Comparison of ENCODE assay signal across 1 fruit fly cellular context in the genomic region with DNA sequence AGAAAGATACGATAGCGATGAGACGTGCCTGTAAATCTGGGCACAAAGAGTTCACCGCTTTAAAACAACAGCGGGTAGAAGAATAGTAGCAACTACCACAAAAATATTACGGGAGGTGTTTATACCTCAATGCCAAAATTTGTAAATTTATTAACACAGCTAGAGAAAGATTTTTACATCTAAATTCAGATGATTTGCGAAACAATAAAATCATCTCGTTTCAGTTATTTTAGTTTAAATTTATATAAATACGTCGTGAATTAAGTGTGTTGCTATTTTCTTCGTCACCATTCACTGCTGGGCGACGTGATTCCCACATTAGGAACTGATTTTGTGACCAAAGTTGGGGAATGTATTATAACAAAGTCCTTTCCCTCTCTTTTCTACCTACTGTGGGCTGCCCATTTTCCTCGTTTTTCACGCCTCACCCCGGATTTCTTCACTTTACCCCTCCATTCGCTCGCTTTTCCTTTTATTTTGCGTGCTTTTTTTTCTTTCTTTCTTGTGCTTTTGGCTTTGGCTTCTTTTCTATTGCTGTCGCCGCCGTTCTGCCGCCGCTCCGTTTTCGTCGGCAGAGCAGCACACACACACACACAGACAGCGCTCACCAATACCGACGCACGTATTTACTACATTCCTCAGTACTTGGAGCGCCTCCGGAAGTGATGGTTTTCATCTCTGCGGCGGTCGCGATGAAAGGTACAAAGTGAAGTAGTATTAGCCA.
TF ChIP-seq lines count a peak whose summit lies in the region.

No protein-coding gene starts in this region.

TF ChIP-seq in whole organism, embryonic, 481 proteins besides CTCF, POLR2A, EP300 and RAD21 (continued from another document and continues in another):
- TF ChIP-seq nmo (GFP tag; optimal IDR thresholded peaks at IDR 0.05; lab: Kevin White, UChicago) (peak; percentile 15), CG9215 (GFP tag; IDR thresholded peaks at IDR 0.05; lab: Robert Waterston, UW) (peak; percentile 5; the same call in 1 of the 2 replicates), Six4 (GFP tag; optimal IDR thresholded peaks at IDR 0.05; lab: Kevin White, UChicago) (no peak), trem (tag; optimal IDR thresholded peaks at IDR 0.05; lab: Kevin White, UChicago) (peak; percentile 2), prd (optimal IDR thresholded peaks at IDR 0.05; lab: Kevin White, UChicago) (no peak), prd (GFP tag; IDR thresholded peaks at IDR 0.05; lab: Robert Waterston, UW) (peak; percentile 35; the same call in 1 of the 3 replicates), hkb (optimal IDR thresholded peaks at IDR 0.05; lab: Kevin White, UChicago) (no peak), hkb (GFP tag; IDR thresholded peaks at IDR 0.05; lab: Robert Waterston, UW) (no peak; the same call in 1 of the 2 replicates), kni (GFP tag; optimal IDR thresholded peaks at IDR 0.05; lab: Kevin White, UChicago) (no peak), hb (GFP tag; IDR thresholded peaks at IDR 0.05; lab: Robert Waterston, UW; ENCODE audit: partially characterized antibody) (no peak), slbo (GFP tag; IDR thresholded peaks at IDR 0.05; lab: Robert Waterston, UW) (peak; percentile 16; the same call in 1 of the 2 replicates), Ets65A (GFP tag; lab: Kevin White, UChicago) (no peak), hbn (GFP tag; IDR thresholded peaks at IDR 0.05; lab: Robert Waterston, UW; ENCODE audit: partially characterized antibody) (no peak), Hmr (GFP tag; optimal IDR thresholded peaks at IDR 0.05; lab: Kevin White, UChicago) (peak; percentile 30), sd (tag; optimal IDR thresholded peaks at IDR 0.05; lab: Kevin White, UChicago) (peak; percentile 85), ham (GFP tag; IDR thresholded peaks at IDR 0.05; lab: Robert Waterston, UW) (no peak), Oaz (GFP tag; IDR thresholded peaks at IDR 0.05; lab: Robert Waterston, UW) (no peak), ewg (GFP tag; optimal IDR thresholded peaks at IDR 0.05; lab: Kevin White, UChicago) (no peak), oc (tag; optimal IDR thresholded peaks at IDR 0.05; lab: Kevin White, UChicago) (no peak), CG10462 (GFP tag; optimal IDR thresholded peaks at IDR 0.05; lab: Kevin White, UChicago) (no peak), CG15479 (GFP tag; optimal IDR thresholded peaks at IDR 0.05; lab: Kevin White, UChicago) (no peak), Oli (tag; optimal IDR thresholded peaks at IDR 0.05; lab: Kevin White, UChicago) (peak; percentile 39), CG18599 (GFP tag; optimal IDR thresholded peaks at IDR 0.05; lab: Kevin White, UChicago) (peak; percentile 39), row (GFP tag; IDR thresholded peaks at IDR 0.05; lab: Robert Waterston, UW) (peak; percentile 39), CG15514 (GFP tag; optimal IDR thresholded peaks at IDR 0.05; lab: Kevin White, UChicago) (no peak), br (optimal IDR thresholded peaks at IDR 0.05; lab: Kevin White, UChicago) (no peak), CG18011 (GFP tag; optimal IDR thresholded peaks at IDR 0.05; lab: Kevin White, UChicago) (no peak), ap (GFP tag; IDR thresholded peaks at IDR 0.05; lab: Robert Waterston, UW) (no peak), Sox102F (GFP tag; optimal IDR thresholded peaks at IDR 0.05; lab: Kevin White, UChicago) (peak; percentile 18), Sry-β (GFP tag; optimal IDR thresholded peaks at IDR 0.05; lab: Kevin White, UChicago) (no peak), dmrt99B (tag; optimal IDR thresholded peaks at IDR 0.05; lab: Kevin White, UChicago) (peak; percentile 48), CG18619 (GFP tag; optimal IDR thresholded peaks at IDR 0.05; lab: Kevin White, UChicago) (no peak), CG1602 (GFP tag; optimal IDR thresholded peaks at IDR 0.05; lab: Kevin White, UChicago) (no peak), wek (GFP tag; optimal IDR thresholded peaks at IDR 0.05; lab: Kevin White, UChicago) (no peak), CG13775 (GFP tag; optimal IDR thresholded peaks at IDR 0.05; lab: Kevin White, UChicago) (no peak), ind (GFP tag; optimal IDR thresholded peaks at IDR 0.05; lab: Kevin White, UChicago) (no peak), unc-4 (GFP tag; IDR thresholded peaks at IDR 0.05; lab: Robert Waterston, UW; ENCODE audit: partially characterized antibody) (no peak), CG11696 (GFP tag; IDR thresholded peaks at IDR 0.05; lab: Robert Waterston, UW) (peak; percentile 68), CG31224 (GFP tag; IDR thresholded peaks at IDR 0.05; lab: Robert Waterston, UW) (no peak), Ptx1 (GFP tag; IDR thresholded peaks at IDR 0.05; lab: Robert Waterston, UW) (no peak), CG14014 (GFP tag; IDR thresholded peaks at IDR 0.05; lab: Robert Waterston, UW) (no peak), dmrt11E (tag; optimal IDR thresholded peaks at IDR 0.05; lab: Kevin White, UChicago) (peak; percentile 32), mld (GFP tag; IDR thresholded peaks at IDR 0.05; lab: Robert Waterston, UW; ENCODE audit: partially characterized antibody) (no peak), CG2875 (GFP tag; optimal IDR thresholded peaks at IDR 0.05; lab: Kevin White, UChicago) (no peak), CG30020 (tag; optimal IDR thresholded peaks at IDR 0.05; lab: Kevin White, UChicago) (no peak), CG15269 (tag; optimal IDR thresholded peaks at IDR 0.05; lab: Kevin White, UChicago) (peak; percentile 21), Tbp (GFP tag; optimal IDR thresholded peaks at IDR 0.05; lab: Kevin White, UChicago) (no peak), CG34224 (GFP tag; IDR thresholded peaks at IDR 0.05; lab: Robert Waterston, UW; ENCODE audit: partially characterized antibody) (no peak), chinmo (GFP tag; IDR thresholded peaks at IDR 0.05; lab: Robert Waterston, UW; ENCODE audit: partially characterized antibody) (0 out of 4 replicates have a peak, but pooled peaks have one; percentile 26), eve (GFP tag; optimal IDR thresholded peaks at IDR 0.05; lab: Kevin White, UChicago) (peak in 1 of 2 experiments; percentile 82), CG10321 (GFP tag; IDR thresholded peaks at IDR 0.05; lab: Robert Waterston, UW) (no peak), Pdp1 (GFP tag; optimal IDR thresholded peaks at IDR 0.05; lab: Kevin White, UChicago) (no peak), CG1603 (tag; optimal IDR thresholded peaks at IDR 0.05; lab: Kevin White, UChicago) (peak; percentile 7), amos (GFP tag; IDR thresholded peaks at IDR 0.05; lab: Robert Waterston, UW; ENCODE audit: partially characterized antibody) (no peak), jing (GFP tag; optimal IDR thresholded peaks at IDR 0.05; lab: Kevin White, UChicago) (no peak), CG11247 (GFP tag; IDR thresholded peaks at IDR 0.05; lab: Robert Waterston, UW) (no peak), MTF-1 (GFP tag; optimal IDR thresholded peaks at IDR 0.05; lab: Kevin White, UChicago; ENCODE audit: borderline replicate concordance) (no peak), fd64A (GFP tag; optimal IDR thresholded peaks at IDR 0.05; lab: Kevin White, UChicago) (no peak), Sox100B (GFP tag; optimal IDR thresholded peaks at IDR 0.05; lab: Kevin White, UChicago) (no peak), Atf6 (GFP tag; IDR thresholded peaks at IDR 0.05; lab: Robert Waterston, UW) (0 out of 2 replicates have a peak, but pooled peaks have one; percentile 28), run (tag; optimal IDR thresholded peaks at IDR 0.05; lab: Kevin White, UChicago) (no peak), cwo (GFP tag; optimal IDR thresholded peaks at IDR 0.05; lab: Kevin White, UChicago) (peak; percentile 2), CG17359 (tag; optimal IDR thresholded peaks at IDR 0.05; lab: Kevin White, UChicago) (peak; percentile 18), tup (GFP tag; optimal IDR thresholded peaks at IDR 0.05; lab: Kevin White, UChicago) (no peak), CG4617 (GFP tag; optimal IDR thresholded peaks at IDR 0.05; lab: Kevin White, UChicago; ENCODE audit: borderline replicate concordance) (no peak), CG8924 (tag; optimal IDR thresholded peaks at IDR 0.05; lab: Kevin White, UChicago) (no peak), CG8388 (GFP tag; optimal IDR thresholded peaks at IDR 0.05; lab: Kevin White, UChicago) (no peak), CG10366 (GFP tag; IDR thresholded peaks at IDR 0.05; lab: Robert Waterston, UW) (no peak), pan (optimal IDR thresholded peaks at IDR 0.05; lab: Kevin White, UChicago) (no peak), pan (GFP tag; optimal IDR thresholded peaks at IDR 0.05 in 1 of 2, IDR thresholded peaks at IDR 0.05 in 1 of 2) (peak in 1 of 2 experiments; percentile 8), CG7839 (tag; optimal IDR thresholded peaks at IDR 0.05; lab: Kevin White, UChicago) (peak; percentile 31), HLH3B (GFP tag; IDR thresholded peaks at IDR 0.05; lab: Robert Waterston, UW) (no peak), CG17361 (GFP tag; IDR thresholded peaks at IDR 0.05; lab: Robert Waterston, UW) (no peak), CG3726 (GFP tag; IDR thresholded peaks at IDR 0.05; lab: Robert Waterston, UW) (no peak), MBD-R2 (GFP tag; IDR thresholded peaks at IDR 0.05; lab: Robert Waterston, UW) (no peak), NFAT (GFP tag; IDR thresholded peaks at IDR 0.05; lab: Robert Waterston, UW) (no peak), CkIIα-i1 (GFP tag; IDR thresholded peaks at IDR 0.05; lab: Robert Waterston, UW) (no peak), CG13296 (GFP tag; optimal IDR thresholded peaks at IDR 0.05; lab: Kevin White, UChicago) (no peak), CG14050 (GFP tag; IDR thresholded peaks at IDR 0.05; lab: Robert Waterston, UW) (no peak), CG6272 (GFP tag; IDR thresholded peaks at IDR 0.05; lab: Robert Waterston, UW) (no peak), CG8359 (GFP tag; optimal IDR thresholded peaks at IDR 0.05; lab: Kevin White, UChicago; ENCODE audit: borderline replicate concordance) (no peak), Hr51 (GFP tag; optimal IDR thresholded peaks at IDR 0.05; lab: Kevin White, UChicago) (peak in 1 of 2 experiments; percentile 29), grau (tag; optimal IDR thresholded peaks at IDR 0.05; lab: Kevin White, UChicago) (peak; percentile 35), Fer2 (tag; optimal IDR thresholded peaks at IDR 0.05; lab: Kevin White, UChicago) (no peak), stwl (tag; optimal IDR thresholded peaks at IDR 0.05; lab: Kevin White, UChicago) (no peak), CG31441 (GFP tag; IDR thresholded peaks at IDR 0.05; lab: Robert Waterston, UW) (peak; percentile 49; the same call in 1 of the 2 replicates), CG18476 (GFP tag; optimal IDR thresholded peaks at IDR 0.05; lab: Kevin White, UChicago) (no peak), bsh (GFP tag; optimal IDR thresholded peaks at IDR 0.05; lab: Kevin White, UChicago) (peak; percentile 1 to 16), Hr3 (GFP tag; optimal IDR thresholded peaks at IDR 0.05; lab: Kevin White, UChicago) (no peak), h (optimal IDR thresholded peaks at IDR 0.05; lab: Kevin White, UChicago) (no peak), CHES-1-like (GFP tag; optimal IDR thresholded peaks at IDR 0.05; lab: Kevin White, UChicago) (no peak), Taf1 (GFP tag; IDR thresholded peaks at IDR 0.05; lab: Robert Waterston, UW) (no peak), CG10543 (GFP tag; optimal IDR thresholded peaks at IDR 0.05; lab: Kevin White, UChicago) (no peak), Neu2 (GFP tag; optimal IDR thresholded peaks at IDR 0.05; lab: Kevin White, UChicago; ENCODE audit: borderline replicate concordance) (no peak), lbe (GFP tag; optimal IDR thresholded peaks at IDR 0.05; lab: Kevin White, UChicago) (no peak), CG7372 (GFP tag; IDR thresholded peaks at IDR 0.05; lab: Robert Waterston, UW) (no peak), Lpt (GFP tag; optimal IDR thresholded peaks at IDR 0.05; lab: Kevin White, UChicago) (no peak), CG11504 (tag; optimal IDR thresholded peaks at IDR 0.05; lab: Kevin White, UChicago) (peak; percentile 54), ase (GFP tag; IDR thresholded peaks at IDR 0.05; lab: Robert Waterston, UW) (no peak), ranshi (GFP tag; IDR thresholded peaks at IDR 0.05; lab: Robert Waterston, UW) (no peak), ATbp (GFP tag; optimal IDR thresholded peaks at IDR 0.05; lab: Kevin White, UChicago) (peak; percentile 12), disco-r (GFP tag; optimal IDR thresholded peaks at IDR 0.05; lab: Kevin White, UChicago) (no peak), CG3163 (GFP tag; optimal IDR thresholded peaks at IDR 0.05; lab: Kevin White, UChicago) (peak; percentile 2), usp (GFP tag; optimal IDR thresholded peaks at IDR 0.05; lab: Kevin White, UChicago) (no peak), crol (GFP tag; IDR thresholded peaks at IDR 0.05; lab: Robert Waterston, UW) (peak; percentile 68; the same call in 1 of the 2 replicates), CG7786 (GFP tag; optimal IDR thresholded peaks at IDR 0.05; lab: Kevin White, UChicago) (peak; percentile 14), lab (GFP tag; optimal IDR thresholded peaks at IDR 0.05; lab: Kevin White, UChicago) (peak; percentile 18), CG18262 (tag; optimal IDR thresholded peaks at IDR 0.05; lab: Kevin White, UChicago) (peak; percentile 32), C15 (GFP tag; IDR thresholded peaks at IDR 0.05; lab: Robert Waterston, UW) (no peak), gsb-n (tag; optimal IDR thresholded peaks at IDR 0.05; lab: Kevin White, UChicago) (no peak), CG3281 (GFP tag; optimal IDR thresholded peaks at IDR 0.05; lab: Kevin White, UChicago) (peak; percentile 34), PHDP (tag; optimal IDR thresholded peaks at IDR 0.05; lab: Kevin White, UChicago) (peak; percentile 25), CG8290 (GFP tag; optimal IDR thresholded peaks at IDR 0.05; lab: Kevin White, UChicago) (no peak), CG8290 (tag; optimal IDR thresholded peaks at IDR 0.05; lab: Kevin White, UChicago) (no peak), luna (GFP tag; optimal IDR thresholded peaks at IDR 0.05; lab: Kevin White, UChicago) (no peak), CG10959 (GFP tag; IDR thresholded peaks at IDR 0.05; lab: Robert Waterston, UW) (no peak), exex (tag; optimal IDR thresholded peaks at IDR 0.05; lab: Kevin White, UChicago) (no peak), CG2202 (tag; optimal IDR thresholded peaks at IDR 0.05; lab: Kevin White, UChicago) (no peak), klu (GFP tag; IDR thresholded peaks at IDR 0.05; lab: Robert Waterston, UW) (no peak), dysf (GFP tag; IDR thresholded peaks at IDR 0.05; lab: Robert Waterston, UW) (peak; percentile 49; the same call in 2 of the 3 replicates), CG13424 (tag; optimal IDR thresholded peaks at IDR 0.05; lab: Kevin White, UChicago) (peak; percentile 26), z (GFP tag; IDR thresholded peaks at IDR 0.05; lab: Robert Waterston, UW) (no peak), Hand (GFP tag; optimal IDR thresholded peaks at IDR 0.05; lab: Kevin White, UChicago) (no peak), Meics (GFP tag; optimal IDR thresholded peaks at IDR 0.05; lab: Kevin White, UChicago) (peak; percentile 21), Rx (GFP tag; IDR thresholded peaks at IDR 0.05; lab: Robert Waterston, UW) (no peak)
